Fruit fly (Drosophila melanogaster): Measurements from ENCODE around the gene cmpy.
A peak's percentile ranks its signal among the peaks of the same experiment; 100 is the strongest.

cmpy gene

dm6 chr3L:20747299-20747925 lies 28.4 kb upstream of the cmpy start (continued):
- TF ChIP-seq Med (GFP tag) (peak; percentile 69), cwo (GFP tag; optimal IDR thresholded peaks at IDR 0.05) (peak; percentile 47), Fer1 (GFP tag; optimal IDR thresholded peaks at IDR 0.05) (peak; percentile 25), grau (tag; optimal IDR thresholded peaks at IDR 0.05) (peak; percentile 45), CG13775 (GFP tag; optimal IDR thresholded peaks at IDR 0.05) (peak; percentile 1), CG2678 (tag; optimal IDR thresholded peaks at IDR 0.05) (peak; percentile 64), schlank (tag; optimal IDR thresholded peaks at IDR 0.05) (no peak), CG13424 (tag; optimal IDR thresholded peaks at IDR 0.05) (peak; percentile 46), bcd (GFP tag; optimal IDR thresholded peaks at IDR 0.05) (peak; percentile 19), CG15269 (tag; optimal IDR thresholded peaks at IDR 0.05) (peak; percentile 50), CG11247 (GFP tag; IDR thresholded peaks at IDR 0.05) (0 out of 2 replicates have a peak, but pooled peaks have one; percentile 7), mirr (GFP tag; optimal IDR thresholded peaks at IDR 0.05) (peak; percentile 56)

dm6 chr3L:20739414-20739813 lies 20.4 kb upstream of the cmpy start, which contains the start of gene Gr77a:
Gene Gr77a, minus strand, starts transcription at chr3L:20739430.
- TF ChIP-seq kni (GFP tag; optimal IDR thresholded peaks at IDR 0.05) = no peak
- peak; percentile 70 for TF ChIP-seq Ets65A (GFP tag)
- no peak for TF ChIP-seq Hr39 (optimal IDR thresholded peaks at IDR 0.05)
- TF ChIP-seq CG1603 (tag; optimal IDR thresholded peaks at IDR 0.05) = no peak
- TF ChIP-seq CG15011 (GFP tag; optimal IDR thresholded peaks at IDR 0.05) = no peak
- no peak for TF ChIP-seq gt (GFP tag; IDR thresholded peaks at IDR 0.05)
- peak; percentile 9 for TF ChIP-seq CG7839 (tag; optimal IDR thresholded peaks at IDR 0.05)
- no peak for TF ChIP-seq CG15269 (tag; optimal IDR thresholded peaks at IDR 0.05)
- TF ChIP-seq gem (tag; optimal IDR thresholded peaks at IDR 0.05) = peak; percentile 25
- no peak for TF ChIP-seq CG3281 (GFP tag; optimal IDR thresholded peaks at IDR 0.05)
- TF ChIP-seq Ptx1 (GFP tag; IDR thresholded peaks at IDR 0.05) = no peak
- peak; percentile 0 for TF ChIP-seq CG2678 (tag; optimal IDR thresholded peaks at IDR 0.05)
- TF ChIP-seq dmrt99B (tag; optimal IDR thresholded peaks at IDR 0.05) = peak; percentile 16
- TF ChIP-seq chm (GFP tag; IDR thresholded peaks at IDR 0.05) = no peak

- TF ChIP-seq slbo (GFP tag; IDR thresholded peaks at IDR 0.05) (no peak), CG6254 (GFP tag; optimal IDR thresholded peaks at IDR 0.05) (no peak), gt (GFP tag; IDR thresholded peaks at IDR 0.05) (no peak), sens (GFP tag) (peak; percentile 25), gem (tag; optimal IDR thresholded peaks at IDR 0.05) (peak; percentile 5), CG15696 (tag; optimal IDR thresholded peaks at IDR 0.05) (peak; percentile 25), dysf (GFP tag; IDR thresholded peaks at IDR 0.05) (no peak), CG7839 (tag; optimal IDR thresholded peaks at IDR 0.05) (no peak), ranshi (GFP tag; IDR thresholded peaks at IDR 0.05) (no peak), ara (GFP tag; IDR thresholded peaks at IDR 0.05) (no peak), dmrt11E (tag; optimal IDR thresholded peaks at IDR 0.05) (peak; percentile 38), bsh (GFP tag; optimal IDR thresholded peaks at IDR 0.05) (peak in 1 of 2 experiments; percentile 36), B-H2 (GFP tag; optimal IDR thresholded peaks at IDR 0.05) (no peak), Med (GFP tag) (peak; percentile 40), CG11093 (GFP tag; IDR thresholded peaks at IDR 0.05) (no peak), sens-2 (GFP tag; IDR thresholded peaks at IDR 0.05) (no peak), BEAF-32 (GFP tag; optimal IDR thresholded peaks at IDR 0.05) (no peak), CG2202 (tag; optimal IDR thresholded peaks at IDR 0.05) (peak; percentile 11), CG9727 (GFP tag; optimal IDR thresholded peaks at IDR 0.05) (peak; percentile 14), CG4820 (GFP tag; optimal IDR thresholded peaks at IDR 0.05) (no peak), CG1603 (tag; optimal IDR thresholded peaks at IDR 0.05) (peak; percentile 15), CG4617 (GFP tag; optimal IDR thresholded peaks at IDR 0.05; ENCODE audit: borderline replicate concordance) (no peak), CG15479 (GFP tag; optimal IDR thresholded peaks at IDR 0.05) (peak; percentile 5)
These were observed 18.3 kb upstream of the cmpy start for dm6 chr3L:20737346-20737745.

All from whole organism, embryonic.